Worm (Caenorhabditis elegans) whole organism, late embryonic: ENCODE results near the gene Y49F6B.9.

ENCODE experiments used
- C08G9.2 ChIP-seq: sonication (generic microtip); optimal IDR thresholded peaks from 2 replicates; lab custom pipeline; 2016; ENCODE audit warnings: mild to moderate bottlenecking, missing genetic modification characterization, moderate library complexity, missing compliant biosample characterization
- C38D4.7 ChIP-seq: fragments of 200-800 bp; sonication (Bioruptor generic); optimal IDR thresholded peaks from 2 replicates; lab custom pipeline; 2018; ENCODE audit warnings: mild to moderate bottlenecking, missing genetic modification characterization, moderate library complexity, missing compliant biosample characterization
- K02D7.2 ChIP-seq: sonication (generic microtip); optimal IDR thresholded peaks from 2 replicates; lab custom pipeline; 2017; ENCODE audit warnings: mild to moderate bottlenecking, missing genetic modification characterization, missing compliant biosample characterization
- T23F11.4 ChIP-seq: fragments of 200-800 bp; sonication (Bioruptor generic); optimal IDR thresholded peaks from 2 replicates; lab custom pipeline; 2018; ENCODE audit warnings: mild to moderate bottlenecking, missing genetic modification characterization, missing compliant biosample characterization
- Y22D7AL.16 ChIP-seq: sonication (generic microtip); optimal IDR thresholded peaks from 2 replicates; lab custom pipeline; 2016; ENCODE audit warnings: missing genetic modification characterization, missing compliant biosample characterization
- ahr-1 ChIP-seq: sonication (generic microtip); optimal IDR thresholded peaks from 2 replicates; lab custom pipeline; 2016; ENCODE audit warnings: missing genetic modification characterization, missing compliant biosample characterization
- ceh-14 ChIP-seq: sonication (generic microtip); optimal IDR thresholded peaks from 2 replicates; lab custom pipeline; 2016; ENCODE audit warnings: missing genotype, missing genetic modification characterization, missing compliant biosample characterization
- ceh-18 ChIP-seq: sonication (generic microtip); optimal IDR thresholded peaks from 2 replicates; lab custom pipeline; 2016; ENCODE audit warnings: missing genetic modification characterization, missing compliant biosample characterization
- ceh-19 ChIP-seq: fragments of 200-800 bp; sonication (Bioruptor generic); optimal IDR thresholded peaks from 2 replicates; lab custom pipeline; 2018; ENCODE audit warnings: mild to moderate bottlenecking, missing genetic modification characterization, missing compliant biosample characterization
- ceh-2 ChIP-seq: sonication (generic microtip); optimal IDR thresholded peaks from 2 replicates; lab custom pipeline; 2016; ENCODE audit warnings: missing genotype, missing genetic modification characterization, missing compliant biosample characterization
- ceh-24 ChIP-seq: sonication (generic microtip); optimal IDR thresholded peaks from 2 replicates; lab custom pipeline; 2016; ENCODE audit warnings: mild to moderate bottlenecking, missing genetic modification characterization, missing compliant biosample characterization
- ceh-30 ChIP-seq: fragments of 150-350 bp; optimal IDR thresholded peaks from 2 replicates; lab custom pipeline; 2014; ENCODE audit warnings: missing biosample characterization, missing genetic modification characterization
- ceh-31 ChIP-seq: sonication (generic microtip); optimal IDR thresholded peaks from 2 replicates; lab custom pipeline; 2016; ENCODE audit warnings: missing genetic modification characterization, missing compliant biosample characterization
- ceh-34 ChIP-seq: sonication (generic microtip); optimal IDR thresholded peaks from 2 replicates; lab custom pipeline; 2016; ENCODE audit warnings: mild to moderate bottlenecking, missing genetic modification characterization, missing compliant biosample characterization
- ceh-48 ChIP-seq: sonication (generic microtip); optimal IDR thresholded peaks from 2 replicates; lab custom pipeline; 2016; ENCODE audit warnings: missing genetic modification characterization, inconsistent platforms, missing compliant biosample characterization
- ceh-6 ChIP-seq: fragments of 200-800 bp; sonication (Bioruptor generic); optimal IDR thresholded peaks from 2 replicates; lab custom pipeline; 2018; ENCODE audit warnings: mild to moderate bottlenecking, missing genetic modification characterization, missing compliant biosample characterization
- che-1 ChIP-seq: sonication (generic microtip); optimal IDR thresholded peaks from 2 replicates; lab custom pipeline; 2016; ENCODE audit warnings: mild to moderate bottlenecking, missing genetic modification characterization, missing compliant biosample characterization
- dmd-4 ChIP-seq: sonication (generic microtip); optimal IDR thresholded peaks from 2 replicates; lab custom pipeline; 2016; ENCODE audit warnings: borderline replicate concordance, missing genetic modification characterization, missing compliant biosample characterization
- dve-1 ChIP-seq: sonication (generic microtip); optimal IDR thresholded peaks from 2 replicates; lab custom pipeline; 2017; ENCODE audit warnings: antibody characterized with exemption, mild to moderate bottlenecking, missing genetic modification characterization, missing compliant biosample characterization
- elt-2 ChIP-seq: sonication (generic microtip); optimal IDR thresholded peaks from 2 replicates; lab custom pipeline; 2016; ENCODE audit warnings: missing genetic modification reagents, missing genetic modification characterization, missing compliant biosample characterization
- elt-4 ChIP-seq: sonication (generic microtip); optimal IDR thresholded peaks from 2 replicates; lab custom pipeline; 2016; ENCODE audit warnings: missing genetic modification characterization, missing compliant biosample characterization
- ets-4 ChIP-seq: sonication (generic microtip); optimal IDR thresholded peaks from 2 replicates; lab custom pipeline; 2016; ENCODE audit warnings: missing genetic modification characterization, missing compliant biosample characterization
- fkh-6 ChIP-seq: sonication (generic microtip); optimal IDR thresholded peaks from 2 replicates; lab custom pipeline; 2016; ENCODE audit warnings: missing genetic modification characterization, missing compliant biosample characterization
- gmeb-2 ChIP-seq: sonication (generic microtip); optimal IDR thresholded peaks from 2 replicates; lab custom pipeline; 2016; ENCODE audit warnings: missing genetic modification characterization, inconsistent platforms, missing compliant biosample characterization
- hlh-13 ChIP-seq: fragments of 200-800 bp; sonication (Bioruptor generic); optimal IDR thresholded peaks from 2 replicates; lab custom pipeline; 2018; ENCODE audit warnings: mild to moderate bottlenecking, missing genetic modification characterization, missing compliant biosample characterization
- hlh-6 ChIP-seq: sonication (generic microtip); optimal IDR thresholded peaks from 2 replicates; lab custom pipeline; 2016; ENCODE audit warnings: missing genotype, missing genetic modification characterization, missing compliant biosample characterization
- lim-6 ChIP-seq: sonication (generic microtip); optimal IDR thresholded peaks from 2 replicates; lab custom pipeline; 2016; ENCODE audit warnings: missing genetic modification characterization, missing compliant biosample characterization
- mec-3 ChIP-seq: sonication (generic microtip); optimal IDR thresholded peaks from 2 replicates; lab custom pipeline; 2016; ENCODE audit warnings: borderline replicate concordance, missing genetic modification characterization, missing compliant biosample characterization
- nfya-1 ChIP-seq: sonication (generic microtip); optimal IDR thresholded peaks from 2 replicates; lab custom pipeline; 2017; ENCODE audit warnings: missing genetic modification characterization, mild to moderate bottlenecking, missing compliant biosample characterization, antibody characterized with exemption, moderate library complexity
- nhr-232 ChIP-seq: sonication (generic microtip); optimal IDR thresholded peaks from 2 replicates; lab custom pipeline; 2016; ENCODE audit warnings: missing genetic modification characterization, missing compliant biosample characterization
- pag-3 ChIP-seq: sonication (generic microtip); optimal IDR thresholded peaks from 2 replicates; lab custom pipeline; 2016; ENCODE audit warnings: missing compliant biosample characterization, missing genetic modification characterization, borderline replicate concordance
- pat-9 ChIP-seq: fragments of 200-800 bp; sonication (Bioruptor generic); optimal IDR thresholded peaks from 2 replicates; lab custom pipeline; 2018; ENCODE audit warnings: mild to moderate bottlenecking, missing genetic modification characterization, moderate library complexity, missing compliant biosample characterization
- pqm-1 ChIP-seq: sonication (generic microtip); optimal IDR thresholded peaks from 2 replicates; lab custom pipeline; 2016; ENCODE audit warnings: missing genetic modification characterization, missing compliant biosample characterization
- ref-2 ChIP-seq: sonication (generic microtip); optimal IDR thresholded peaks from 2 replicates; lab custom pipeline; 2016; ENCODE audit warnings: missing genetic modification characterization, missing compliant biosample characterization
- rnt-1 ChIP-seq: sonication (generic microtip); optimal IDR thresholded peaks from 2 replicates; lab custom pipeline; 2016; ENCODE audit warnings: missing genetic modification characterization, missing compliant biosample characterization
- sdc-2 ChIP-seq: sonication (generic microtip); optimal IDR thresholded peaks from 2 replicates; lab custom pipeline; 2016; ENCODE audit warnings: missing genotype, missing genetic modification characterization, missing compliant biosample characterization
- syd-9 ChIP-seq: sonication (generic microtip); optimal IDR thresholded peaks from 2 replicates; lab custom pipeline; 2016; ENCODE audit warnings: mild to moderate bottlenecking, missing genetic modification characterization, moderate library complexity, missing compliant biosample characterization
- tbx-2 ChIP-seq: sonication (generic microtip); optimal IDR thresholded peaks from 2 replicates; lab custom pipeline; 2016; ENCODE audit warnings: missing genetic modification characterization, missing compliant biosample characterization
- unc-42 ChIP-seq: sonication (generic microtip); optimal IDR thresholded peaks from 2 replicates; lab custom pipeline; 2016; ENCODE audit warnings: missing genotype, missing genetic modification characterization, missing compliant biosample characterization
- unc-55 ChIP-seq: sonication (generic microtip); optimal IDR thresholded peaks from 2 replicates; lab custom pipeline; 2017; ENCODE audit warnings: missing biosample characterization, missing genetic modification reagents, missing genetic modification characterization

Gene Y49F6B.9

ce11 chrII:3499386-3499785, at the start of gene Y49F6B.9:
Gene Y49F6B.9 (minus strand): TSS chrII:3499387.
- TF ChIP-seq pat-9 (no peak), unc-55 (no peak), mec-3 (no peak), hlh-13 (GFP tag; lab: Kevin White, UChicago) (no peak), gmeb-2 (tag; lab: Kevin White, UChicago) (no peak), syd-9 (tag; lab: Kevin White, UChicago) (no peak), Y22D7AL.16 (tag; lab: Kevin White, UChicago) (no peak), elt-2 (peak; percentile 35)

DNA sequence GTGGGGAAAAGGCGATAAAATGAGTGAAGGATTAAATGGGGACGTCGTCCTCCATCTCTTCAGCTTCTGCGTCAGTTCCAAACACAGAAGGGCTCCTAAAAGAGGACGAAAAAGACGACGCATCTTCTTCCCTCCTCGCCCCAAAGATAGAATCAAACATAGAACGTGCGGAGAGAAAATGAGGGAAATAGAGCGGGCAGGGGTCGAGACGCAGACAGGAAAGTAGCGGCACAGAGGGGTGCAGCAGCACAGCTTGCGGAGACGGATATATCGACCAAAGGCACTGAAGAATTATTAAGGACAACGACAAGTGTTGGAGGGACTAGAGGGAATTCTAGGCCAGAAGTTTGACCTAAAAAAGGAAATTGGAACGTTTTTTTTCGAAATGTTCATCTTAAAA, 48.1 kb upstream of the Y49F6B.9 start:
- TF ChIP-seq C08G9.2 (tag; lab: Kevin White, UChicago): peak; percentile 51
- peak; percentile 47 for TF ChIP-seq syd-9 (tag; lab: Kevin White, UChicago)
- TF ChIP-seq tbx-2: peak; percentile 48
- TF ChIP-seq ceh-48 (tag; lab: Kevin White, UChicago): peak; percentile 39
- no peak for TF ChIP-seq unc-55
- peak; percentile 37 for TF ChIP-seq nfya-1 (tag; lab: Kevin White, UChicago)
- TF ChIP-seq unc-42 (tag; lab: Kevin White, UChicago): peak; percentile 81
- TF ChIP-seq ceh-24 (tag; lab: Kevin White, UChicago): no peak
- peak; percentile 53 for TF ChIP-seq ceh-34
- peak; percentile 82 for TF ChIP-seq ceh-31 (tag; lab: Kevin White, UChicago)
- TF ChIP-seq rnt-1 (tag; lab: Kevin White, UChicago): peak; percentile 20
- peak; percentile 37 for TF ChIP-seq ceh-18 (tag; lab: Kevin White, UChicago)
- no peak for TF ChIP-seq dmd-4 (tag; lab: Kevin White, UChicago)
- TF ChIP-seq mec-3: peak; percentile 52
- no peak for TF ChIP-seq pat-9
- no peak for TF ChIP-seq ceh-6
- TF ChIP-seq, all 69 proteins: peak for 11

ce11 chrII:3546381-3546931, 47.3 kb upstream of the Y49F6B.9 start, which contains the start of gene apd-3:
Gene apd-3 (minus strand): TSS chrII:3546431.
- TF ChIP-seq ahr-1 (tag; lab: Kevin White, UChicago): no peak
- TF ChIP-seq nhr-232 (tag; lab: Kevin White, UChicago): no peak
- no peak for TF ChIP-seq tbx-2
- no peak for TF ChIP-seq ceh-2 (tag; lab: Kevin White, UChicago)
- no peak for TF ChIP-seq syd-9 (tag; lab: Kevin White, UChicago)
- TF ChIP-seq ceh-34: no peak
- no peak for TF ChIP-seq pag-3

ce11 chrII:3540151-3540550, 41.0 kb upstream of the Y49F6B.9 start:
- no peak for TF ChIP-seq K02D7.2

DNA sequence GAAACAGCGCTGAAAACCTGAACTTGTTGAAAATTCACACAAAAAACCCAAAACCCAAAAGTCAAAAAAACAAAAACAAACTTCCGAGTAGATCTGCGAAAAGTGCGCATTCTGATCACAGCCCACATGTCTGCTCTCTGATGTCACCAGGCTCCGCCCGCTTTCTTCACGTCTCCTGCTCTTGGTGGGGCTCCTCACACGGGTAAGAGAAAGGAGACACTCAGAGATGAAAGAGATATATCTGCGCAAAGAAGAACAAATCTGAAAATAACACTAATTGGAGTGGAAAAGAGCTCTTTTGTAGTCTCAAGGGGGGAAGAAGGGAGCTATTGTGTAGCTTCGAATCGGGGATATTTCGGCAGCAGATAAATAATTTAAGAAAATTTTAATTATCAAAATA, 29.1 kb upstream of the Y49F6B.9 start, which contains the start of gene ncs-6:
ncs-6 (minus strand) TSS at position 261 of the 400 bp plus-strand sequence.
- TF ChIP-seq dmd-4 (tag; lab: Kevin White, UChicago): no peak
- no peak for TF ChIP-seq unc-55
- no peak for TF ChIP-seq C38D4.7 (GFP tag; lab: Kevin White, UChicago)
- TF ChIP-seq sdc-2 (tag; lab: Kevin White, UChicago): no peak
- TF ChIP-seq fkh-6 (tag; lab: Kevin White, UChicago): no peak
- no peak for TF ChIP-seq T23F11.4 (GFP tag; lab: Kevin White, UChicago)
- no peak for TF ChIP-seq pqm-1 (tag; lab: Kevin White, UChicago)
- no peak for TF ChIP-seq elt-2
- no peak for TF ChIP-seq ceh-19

ce11 chrII:3527460-3527859, 28.3 kb upstream of the Y49F6B.9 start:
- TF ChIP-seq ceh-30 (no peak), ref-2 (no peak), che-1 (tag; lab: Kevin White, UChicago) (no peak), lim-6 (tag; lab: Kevin White, UChicago) (peak; percentile 17), rnt-1 (tag; lab: Kevin White, UChicago) (no peak), ets-4 (tag; lab: Kevin White, UChicago) (no peak), unc-55 (no peak), C38D4.7 (GFP tag; lab: Kevin White, UChicago) (no peak), dve-1 (tag; lab: Kevin White, UChicago) (no peak), hlh-6 (tag; lab: Kevin White, UChicago) (no peak), nhr-232 (tag; lab: Kevin White, UChicago) (no peak), sdc-2 (tag; lab: Kevin White, UChicago) (no peak), mec-3 (no peak), ceh-14 (tag; lab: Kevin White, UChicago) (peak; percentile 67), elt-4 (no peak)
